Worm (Caenorhabditis elegans): ENCODE results near the gene cdc-14.

ce11 chrII:5578714-5579113 lies 14.5 kb downstream of the cdc-14 start:
- TF ChIP-seq mab-5 (tag; optimal IDR thresholded peaks at IDR 0.05) = no peak
- TF ChIP-seq nhr-237 (tag; optimal IDR thresholded peaks at IDR 0.05) = no peak
- no peak for TF ChIP-seq lsy-2 (tag; optimal IDR thresholded peaks at IDR 0.05)
- no peak for TF ChIP-seq mdl-1 (tag; optimal IDR thresholded peaks at IDR 0.05)
- no peak for TF ChIP-seq nhr-25 (tag; optimal IDR thresholded peaks at IDR 0.05)
- TF ChIP-seq ama-1 (optimal IDR thresholded peaks at IDR 0.05) = no peak
- TF ChIP-seq elt-3 (tag; optimal IDR thresholded peaks at IDR 0.05) = no peak
- no peak for TF ChIP-seq ztf-1 (GFP tag; conservative IDR thresholded peaks at IDR 0.05)
- TF ChIP-seq fos-1 (tag; optimal IDR thresholded peaks at IDR 0.05) = no peak

Data from whole organism, L2 larva.